Worm (Caenorhabditis elegans): ENCODE results near the gene T04B2.7.

T04B2.7 gene

ce11 chrIV:10042881-10043280 is 13.2 kb downstream of the T04B2.7 start, which contains the start of gene frk-1:
Gene frk-1 (plus strand): TSS chrIV:10043181.
- TF ChIP-seq snpc-4 (tag; optimal IDR thresholded peaks at IDR 0.05), result no peak
- TF ChIP-seq aha-1 (tag), result peak; percentile 73
- TF ChIP-seq ceh-62 (tag; optimal IDR thresholded peaks at IDR 0.05), result no peak

DNA sequence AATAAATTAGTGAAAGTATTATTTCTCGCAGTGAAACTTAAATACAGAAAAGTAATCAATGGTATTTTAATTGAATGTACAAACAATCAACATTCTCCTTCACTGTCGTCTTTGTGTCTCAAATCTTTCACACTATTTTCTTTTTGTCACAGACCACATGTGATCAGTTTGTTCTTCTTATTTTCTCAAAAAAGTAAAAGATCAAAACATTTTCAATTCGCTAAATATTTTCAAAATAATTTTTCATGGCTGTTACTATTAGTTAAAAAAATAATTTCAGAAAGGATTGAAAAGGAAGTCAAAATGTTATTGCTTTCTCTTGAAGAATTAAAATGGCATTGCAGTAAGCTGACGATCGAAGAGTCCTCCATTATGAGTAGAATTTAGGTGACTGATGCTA is 15.2 kb downstream of the T04B2.7 start, which contains the start of gene dhs-31:
Gene dhs-31 (minus strand): TSS at position 101 of the 400 bp plus-strand sequence.
- no peak for TF ChIP-seq mep-1 (tag; optimal IDR thresholded peaks at IDR 0.05)

ce11 chrIV:10036966-10037365 is 19.1 kb downstream of the T04B2.7 start, which contains the start of gene F44D12.10:
Gene F44D12.10 (minus strand): TSS chrIV:10037066.
- TF ChIP-seq dmd-8 (GFP tag; IDR thresholded peaks at IDR 0.05) (no peak), ceh-32 (tag; optimal IDR thresholded peaks at IDR 0.05; ENCODE audit: poor library complexity) (no peak), snpc-1.2 (GFP tag; IDR thresholded peaks at IDR 0.05) (no peak), R02D3.7 (tag; optimal IDR thresholded peaks at IDR 0.05) (no peak), sdz-12 (GFP tag; optimal IDR thresholded peaks at IDR 0.05) (no peak), pha-4 (GFP tag; IDR thresholded peaks at IDR 0.05) (no peak), pha-4 (tag; optimal IDR thresholded peaks at IDR 0.05) (no peak), ceh-28 (tag; optimal IDR thresholded peaks at IDR 0.05) (no peak), spr-3 (GFP tag; optimal IDR thresholded peaks at IDR 0.05) (no peak), ctbp-1 (GFP tag; IDR thresholded peaks at IDR 0.05) (no peak), F44E2.7 (GFP tag; IDR thresholded peaks at IDR 0.05) (no peak), lin-15B (tag; optimal IDR thresholded peaks at IDR 0.05) (no peak), ceh-62 (tag; optimal IDR thresholded peaks at IDR 0.05) (no peak), lim-7 (GFP tag; IDR thresholded peaks at IDR 0.05) (no peak), Y48G9A.11 (GFP tag; IDR thresholded peaks at IDR 0.05) (no peak)

- TF ChIP-seq nhr-41 (GFP tag; IDR thresholded peaks at IDR 0.05) (no peak), unc-130 (GFP tag; optimal IDR thresholded peaks at IDR 0.05) (no peak), nhr-76 (tag; optimal IDR thresholded peaks at IDR 0.05) (no peak), jun-1 (tag; optimal IDR thresholded peaks at IDR 0.05) (no peak), unc-62 (GFP tag; optimal IDR thresholded peaks at IDR 0.05 in 1 of 2) (no peak), unc-62 (tag; optimal IDR thresholded peaks at IDR 0.05) (no peak), Y75B8A.6 (GFP tag; IDR thresholded peaks at IDR 0.05) (no peak), arid-1 (GFP tag; conservative IDR thresholded peaks at IDR 0.05) (no peak), spr-3 (GFP tag; optimal IDR thresholded peaks at IDR 0.05) (no peak), nhr-111 (GFP tag; optimal IDR thresholded peaks at IDR 0.05) (no peak), T20F7.1 (GFP tag; optimal IDR thresholded peaks at IDR 0.05) (no peak), cey-2 (tag; optimal IDR thresholded peaks at IDR 0.05; ENCODE audit: borderline replicate concordance, insufficient read depth) (no peak), tra-1 (GFP tag; IDR thresholded peaks at IDR 0.05) (no peak), nhr-6 (tag; optimal IDR thresholded peaks at IDR 0.05) (no peak), nhr-102 (tag; optimal IDR thresholded peaks at IDR 0.05) (no peak), madf-5 (GFP tag; IDR thresholded peaks at IDR 0.05) (no peak), lsy-2 (tag; optimal IDR thresholded peaks at IDR 0.05) (no peak), nhr-28 (tag; optimal IDR thresholded peaks at IDR 0.05) (no peak), ZK337.2 (GFP tag; IDR thresholded peaks at IDR 0.05) (no peak), madf-9 (GFP tag; conservative IDR thresholded peaks at IDR 0.05) (no peak), F49E8.2 (tag; optimal IDR thresholded peaks at IDR 0.05; ENCODE audit: borderline replicate concordance) (no peak)
Measured at ce11 chrIV:10033053-10033452, 23.0 kb downstream of the T04B2.7 start, which contains the start of gene F44D12.6. Gene F44D12.6 (plus strand): TSS chrIV:10033353.

All from whole organism, L4 larva.